Fruit fly (Drosophila melanogaster) whole organism: ENCODE data around the gene dock.

ENCODE experiments used
- CG8478 ChIP-seq: fragments of >200 bp; optimal IDR thresholded peaks from 2 replicates; lab custom pipeline; 2018; ENCODE audit warnings: inconsistent platforms
- Dll ChIP-seq: fragments of >200 bp; optimal IDR thresholded peaks from 2 replicates; lab custom pipeline; 2017
- pan ChIP-seq: fragments of >200 bp; optimal IDR thresholded peaks from 2 replicates; lab custom pipeline; 2017
- psq ChIP-seq: fragments of >200 bp; optimal IDR thresholded peaks from 2 replicates; lab custom pipeline; 2017

DNA sequence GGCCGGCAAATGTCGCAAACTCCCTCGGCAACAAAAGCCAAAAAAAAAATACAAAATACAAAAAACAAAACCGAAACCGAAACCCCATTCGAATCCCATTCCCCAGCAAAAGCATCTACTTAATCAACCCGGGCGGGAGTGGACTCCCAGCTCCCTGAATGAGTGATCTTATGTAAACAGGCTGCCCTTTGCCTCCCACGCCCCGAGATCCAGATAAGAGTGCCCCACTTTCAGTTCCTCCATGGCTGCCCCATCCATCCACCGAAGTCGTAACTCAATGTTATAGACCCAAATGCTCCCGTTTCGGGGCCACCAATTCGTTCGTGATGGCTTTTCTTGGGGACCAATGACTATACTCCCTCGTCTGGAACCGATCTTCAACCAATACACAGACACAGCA lies 1.3 kb downstream of the dock start:
- TF ChIP-seq pan = no peak
- TF ChIP-seq psq = no peak
- no peak for TF ChIP-seq Dll (lab: Kevin White, UChicago)
- no peak for TF ChIP-seq CG8478 (lab: Kevin White, UChicago)
